Fruit fly (Drosophila melanogaster): ENCODE results near the gene CG7423.

- TF ChIP-seq CG8159 (tag; optimal IDR thresholded peaks at IDR 0.05) = no peak
- TF ChIP-seq D1 (tag; optimal IDR thresholded peaks at IDR 0.05) = no peak
- TF ChIP-seq CG8301 (tag; optimal IDR thresholded peaks at IDR 0.05) = no peak
- no peak for TF ChIP-seq CG17806 (tag; optimal IDR thresholded peaks at IDR 0.05)
- no peak for TF ChIP-seq CG32121 (GFP tag; IDR thresholded peaks at IDR 0.05)
- no peak for TF ChIP-seq rn (GFP tag; IDR thresholded peaks at IDR 0.05)
Measured at dm6 chrX:19037137-19037536, 46.0 kb downstream of the CG7423 start.

All from whole organism, pupa.